Fruit fly (Drosophila melanogaster) whole organism, wandering third instar larva: Measurements from ENCODE around the gene CG18787.

ENCODE experiments used
- OdsH ChIP-seq: fragments of 200-800 bp; sonication (Bioruptor generic); optimal IDR thresholded peaks from 2 replicates; lab custom pipeline; 2016; ENCODE audit warnings: missing biosample characterization, mild to moderate bottlenecking, missing genetic modification characterization
- Sp1 ChIP-seq: fragments of 200-800 bp; sonication (Bioruptor generic); optimal IDR thresholded peaks from 3 replicates; lab custom pipeline; 2019; ENCODE audit warnings: missing biosample characterization, mild to moderate bottlenecking, missing genetic modification characterization, moderate library complexity

- TF ChIP-seq OdsH (GFP tag; lab: Kevin White, UChicago) (no peak), Sp1 (GFP tag; lab: Kevin White, UChicago) (no peak)
These were observed 50.7 kb downstream of the CG18787 start for dm6 chr2L:11948479-11948878.
